Worm (Caenorhabditis elegans) whole organism, mixed stage, embryonic: ENCODE measurements around the gene ska-3.

Experiments
- M03D4.4 ChIP-seq: sonication (generic microtip); optimal IDR thresholded peaks from 2 replicates; lab custom pipeline; 2017; ENCODE audit warnings: mild to moderate bottlenecking, missing genetic modification characterization, missing compliant biosample characterization
- bed-3 ChIP-seq: fragments of 200-800 bp; sonication (Bioruptor generic); optimal IDR thresholded peaks from 3 replicates; lab custom pipeline; 2018; ENCODE audit warnings: mild to moderate bottlenecking, missing genetic modification characterization, moderate library complexity, missing compliant biosample characterization
- blmp-1 ChIP-seq: fragments of 150-350 bp; optimal IDR thresholded peaks from 2 replicates; lab custom pipeline; 2014; ENCODE audit warnings: missing biosample characterization, missing genetic modification characterization
- ceh-39 ChIP-seq: fragments of 150-350 bp; optimal IDR thresholded peaks from 2 replicates; lab custom pipeline; 2014; ENCODE audit warnings: missing biosample characterization, missing genetic modification characterization
- ceh-43 ChIP-seq: fragments of 200-800 bp; sonication (Bioruptor generic); optimal IDR thresholded peaks from 2 replicates; lab custom pipeline; 2018; ENCODE audit warnings: mild to moderate bottlenecking, missing genetic modification characterization, moderate library complexity, missing compliant biosample characterization
- ceh-83 ChIP-seq: fragments of 200-800 bp; sonication (Bioruptor generic); optimal IDR thresholded peaks from 2 replicates; lab custom pipeline; 2018; ENCODE audit warnings: mild to moderate bottlenecking, missing genetic modification characterization, missing compliant biosample characterization
- ces-1 ChIP-seq: fragments of 150-350 bp; optimal IDR thresholded peaks from 2 replicates; lab custom pipeline; 2014; ENCODE audit warnings: missing biosample characterization, missing genetic modification reagents, missing genetic modification characterization
- cnd-1 ChIP-seq: fragments of 200-800 bp; sonication (Bioruptor generic); optimal IDR thresholded peaks from 2 replicates; lab custom pipeline; 2018; ENCODE audit warnings: mild to moderate bottlenecking, missing genetic modification characterization, missing compliant biosample characterization
- drap-1 ChIP-seq: fragments of 200-800 bp; sonication (Bioruptor generic); optimal IDR thresholded peaks from 3 replicates; lab custom pipeline; 2018; ENCODE audit warnings: mild to moderate bottlenecking, missing genetic modification characterization, missing compliant biosample characterization
- elt-1 ChIP-seq: sonication (generic microtip); optimal IDR thresholded peaks from 2 replicates; lab custom pipeline; 2017; ENCODE audit warnings: missing genetic modification characterization, mild to moderate bottlenecking, missing compliant biosample characterization, antibody characterized with exemption, moderate library complexity, borderline replicate concordance; ENCODE audit not compliant: insufficient read depth
- elt-3 ChIP-seq: fragments of 150-350 bp; optimal IDR thresholded peaks from 2 replicates; lab custom pipeline; 2014; ENCODE audit warnings: missing biosample characterization, missing genetic modification characterization
- flh-1 ChIP-seq: fragments of 200-800 bp; sonication (Bioruptor generic); optimal IDR thresholded peaks from 2 replicates; lab custom pipeline; 2018; ENCODE audit warnings: mild to moderate bottlenecking, missing genetic modification characterization, moderate library complexity, missing compliant biosample characterization
- ham-2 ChIP-seq: fragments of 200-800 bp; sonication (Bioruptor generic); optimal IDR thresholded peaks from 2 replicates; lab custom pipeline; 2018; ENCODE audit warnings: mild to moderate bottlenecking, missing genetic modification characterization, missing compliant biosample characterization
- hlh-1 ChIP-seq: fragments of 150-350 bp; optimal IDR thresholded peaks from 2 replicates; lab custom pipeline; 2014; ENCODE audit warnings: missing biosample characterization, missing genetic modification reagents, missing genetic modification characterization
- lin-13 ChIP-seq: fragments of 150-350 bp; optimal IDR thresholded peaks from 2 replicates; lab custom pipeline; 2014; ENCODE audit warnings: missing biosample characterization, missing genetic modification characterization
- lin-32 ChIP-seq: fragments of 200-800 bp; sonication (Bioruptor generic); optimal IDR thresholded peaks from 2 replicates; lab custom pipeline; 2018; ENCODE audit warnings: mild to moderate bottlenecking, missing genetic modification characterization, missing compliant biosample characterization
- lsy-2 ChIP-seq: fragments of 150-350 bp; optimal IDR thresholded peaks from 2 replicates; lab custom pipeline; 2014; ENCODE audit warnings: missing biosample characterization, missing genetic modification characterization
- mab-5 ChIP-seq: fragments of 150-350 bp; optimal IDR thresholded peaks from 2 replicates; lab custom pipeline; 2014; ENCODE audit warnings: missing biosample characterization, missing genetic modification characterization
- mep-1 ChIP-seq: fragments of 150-350 bp; optimal IDR thresholded peaks from 2 replicates; lab custom pipeline; 2017; ENCODE audit warnings: missing biosample characterization, missing genetic modification reagents, missing genetic modification characterization, inconsistent platforms
- mls-2 ChIP-seq: sonication (generic microtip); optimal IDR thresholded peaks from 2 replicates; lab custom pipeline; 2016; ENCODE audit warnings: mild to moderate bottlenecking, missing genetic modification characterization, moderate library complexity, missing compliant biosample characterization
- nhr-12 ChIP-seq: fragments of 150-350 bp; optimal IDR thresholded peaks from 2 replicates; lab custom pipeline; 2014; ENCODE audit warnings: missing biosample characterization, missing genetic modification characterization
- nhr-237 ChIP-seq: fragments of 150-350 bp; optimal IDR thresholded peaks from 2 replicates; lab custom pipeline; 2014; ENCODE audit warnings: missing biosample characterization, missing genetic modification characterization
- nhr-28 ChIP-seq: fragments of 150-350 bp; optimal IDR thresholded peaks from 2 replicates; lab custom pipeline; 2014; ENCODE audit warnings: missing biosample characterization, missing genetic modification characterization
- nhr-76 ChIP-seq: sonication (generic microtip); optimal IDR thresholded peaks from 2 replicates; lab custom pipeline; 2017; ENCODE audit warnings: missing biosample characterization, missing genetic modification characterization
- pha-4 ChIP-seq: fragments of 150-350 bp; optimal IDR thresholded peaks from 2 replicates; lab custom pipeline; 2018; ENCODE audit warnings: missing biosample characterization, missing genetic modification reagents, missing genetic modification characterization
- sem-2 ChIP-seq: fragments of 200-800 bp; sonication (Bioruptor generic); optimal IDR thresholded peaks from 2 replicates; lab custom pipeline; 2018; ENCODE audit warnings: mild to moderate bottlenecking, missing genetic modification characterization, missing compliant biosample characterization
- snpc-4 ChIP-seq: fragments of 150-350 bp; optimal IDR thresholded peaks from 2 replicates; lab custom pipeline; 2014; ENCODE audit warnings: missing biosample characterization, missing genetic modification characterization
- sptf-1 ChIP-seq: sonication (generic microtip); optimal IDR thresholded peaks from 2 replicates; lab custom pipeline; 2017; ENCODE audit warnings: mild to moderate bottlenecking, missing genetic modification characterization, moderate library complexity, missing compliant biosample characterization
- tbx-8 ChIP-seq: fragments of 200-800 bp; sonication (Bioruptor generic); optimal IDR thresholded peaks from 2 replicates; lab custom pipeline; 2018; ENCODE audit warnings: mild to moderate bottlenecking, missing genetic modification characterization, moderate library complexity, missing compliant biosample characterization
- unc-120 ChIP-seq: sonication (generic microtip); optimal IDR thresholded peaks from 2 replicates; lab custom pipeline; 2017; ENCODE audit warnings: missing genetic modification characterization, missing compliant biosample characterization; ENCODE audit not compliant: poor library complexity, severe bottlenecking
- unc-39 ChIP-seq: fragments of 150-350 bp; optimal IDR thresholded peaks from 2 replicates; lab custom pipeline; 2014; ENCODE audit warnings: missing biosample characterization, missing genetic modification characterization
- unc-62 ChIP-seq: fragments of 150-350 bp; optimal IDR thresholded peaks from 2 replicates; lab custom pipeline; 2014; ENCODE audit warnings: missing biosample characterization, missing genetic modification reagents, missing genetic modification characterization
- zip-8 ChIP-seq: fragments of 150-350 bp; optimal IDR thresholded peaks from 2 replicates; lab custom pipeline; 2014; ENCODE audit warnings: missing biosample characterization, missing genetic modification characterization
- ztf-11 ChIP-seq: fragments of 150-350 bp; optimal IDR thresholded peaks from 2 replicates; lab custom pipeline; 2014; ENCODE audit warnings: missing biosample characterization, missing genetic modification characterization

ska-3 gene

ce11 chrIII:5709224-5709623 lies 30.4 kb upstream of the ska-3 start, which contains the start of gene hpo-28:
Gene hpo-28 (minus strand): TSS chrIII:5709324.
- TF ChIP-seq ztf-11 (no peak), hlh-1 (tag; lab: Kevin White, UChicago) (peak; percentile 9)

- TF ChIP-seq lsy-2 (tag; lab: Kevin White, UChicago), result no peak
- TF ChIP-seq unc-120, result peak; percentile 31
- TF ChIP-seq hlh-1 (tag; lab: Kevin White, UChicago), result peak; percentile 22
Observed at ce11 chrIII:5708024-5708423, 29.2 kb upstream of the ska-3 start.

- TF ChIP-seq mep-1 (tag; lab: Kevin White, UChicago) (no peak), nhr-76 (tag; lab: Kevin White, UChicago) (no peak), cnd-1 (tag; lab: Kevin White, UChicago) (no peak), elt-1 (tag; lab: Kevin White, UChicago) (no peak), snpc-4 (tag; lab: Kevin White, UChicago) (no peak), mab-5 (tag; lab: Kevin White, UChicago) (no peak), unc-39 (tag; lab: Kevin White, UChicago) (no peak), nhr-12 (tag; lab: Kevin White, UChicago) (no peak), bed-3 (GFP tag; lab: Kevin White, UChicago) (no peak), sptf-1 (tag; lab: Kevin White, UChicago) (no peak), drap-1 (no peak), blmp-1 (no peak), ham-2 (GFP tag; lab: Kevin White, UChicago) (no peak), ceh-43 (GFP tag; lab: Kevin White, UChicago) (no peak), M03D4.4 (tag; lab: Kevin White, UChicago) (no peak), unc-62 (GFP tag; lab: Kevin White, UChicago) (no peak)
Observed at ce11 chrIII:5707546-5707945, 28.7 kb upstream of the ska-3 start.

ce11 chrIII:5706077-5706627 lies 27.3 kb upstream of the ska-3 start, which contains the start of gene rpl-23:
Gene rpl-23 (minus strand): TSS chrIII:5706127.
- TF ChIP-seq ceh-83 (GFP tag; lab: Kevin White, UChicago) (no peak), sptf-1 (tag; lab: Kevin White, UChicago) (peak; percentile 62), ceh-43 (GFP tag; lab: Kevin White, UChicago) (no peak), ceh-39 (tag; lab: Kevin White, UChicago) (peak; percentile 97), unc-39 (tag; lab: Kevin White, UChicago) (no peak), cnd-1 (tag; lab: Kevin White, UChicago) (no peak), elt-1 (tag; lab: Kevin White, UChicago) (no peak), lin-13 (peak; percentile 92), nhr-28 (tag; lab: Kevin White, UChicago) (no peak), pha-4 (tag; lab: Kevin White, UChicago) (peak; percentile 93), M03D4.4 (tag; lab: Kevin White, UChicago) (no peak), ham-2 (GFP tag; lab: Kevin White, UChicago) (no peak), zip-8 (tag; lab: Kevin White, UChicago) (no peak), sem-2 (GFP tag; lab: Kevin White, UChicago) (no peak), mep-1 (tag; lab: Kevin White, UChicago) (peak; percentile 98), mls-2 (tag; lab: Kevin White, UChicago) (peak; percentile 33), ces-1 (GFP tag; lab: Kevin White, UChicago) (peak; percentile 90), tbx-8 (no peak), elt-3 (tag; lab: Kevin White, UChicago) (peak; percentile 12), nhr-237 (tag; lab: Kevin White, UChicago) (peak; percentile 94), flh-1 (no peak), hlh-1 (tag; lab: Kevin White, UChicago) (peak; percentile 90), snpc-4 (tag; lab: Kevin White, UChicago) (no peak), unc-120 (peak; percentile 92), nhr-12 (tag; lab: Kevin White, UChicago) (no peak), unc-62 (GFP tag; lab: Kevin White, UChicago) (peak; percentile 66), lsy-2 (tag; lab: Kevin White, UChicago) (peak; percentile 89), nhr-76 (tag; lab: Kevin White, UChicago) (no peak), mab-5 (tag; lab: Kevin White, UChicago) (peak; percentile 85), lin-32 (GFP tag; lab: Kevin White, UChicago) (no peak), ztf-11 (peak; percentile 37), bed-3 (GFP tag; lab: Kevin White, UChicago) (no peak)
